Worm (Caenorhabditis elegans) whole organism, mixed stage, embryonic: ENCODE measurements around the gene twk-33.

Source experiments
- M03D4.4 ChIP-seq: sonication (generic microtip); optimal IDR thresholded peaks from 2 replicates; lab custom pipeline; 2017; ENCODE audit warnings: mild to moderate bottlenecking, missing genetic modification characterization, missing compliant biosample characterization
- bed-3 ChIP-seq: fragments of 200-800 bp; sonication (Bioruptor generic); optimal IDR thresholded peaks from 3 replicates; lab custom pipeline; 2018; ENCODE audit warnings: mild to moderate bottlenecking, missing genetic modification characterization, moderate library complexity, missing compliant biosample characterization
- blmp-1 ChIP-seq: fragments of 150-350 bp; optimal IDR thresholded peaks from 2 replicates; lab custom pipeline; 2014; ENCODE audit warnings: missing biosample characterization, missing genetic modification characterization
- ceh-39 ChIP-seq: fragments of 150-350 bp; optimal IDR thresholded peaks from 2 replicates; lab custom pipeline; 2014; ENCODE audit warnings: missing biosample characterization, missing genetic modification characterization
- ceh-43 ChIP-seq: fragments of 200-800 bp; sonication (Bioruptor generic); optimal IDR thresholded peaks from 2 replicates; lab custom pipeline; 2018; ENCODE audit warnings: mild to moderate bottlenecking, missing genetic modification characterization, moderate library complexity, missing compliant biosample characterization
- ceh-83 ChIP-seq: fragments of 200-800 bp; sonication (Bioruptor generic); optimal IDR thresholded peaks from 2 replicates; lab custom pipeline; 2018; ENCODE audit warnings: mild to moderate bottlenecking, missing genetic modification characterization, missing compliant biosample characterization
- ces-1 ChIP-seq: fragments of 150-350 bp; optimal IDR thresholded peaks from 2 replicates; lab custom pipeline; 2014; ENCODE audit warnings: missing biosample characterization, missing genetic modification reagents, missing genetic modification characterization
- cnd-1 ChIP-seq: fragments of 200-800 bp; sonication (Bioruptor generic); optimal IDR thresholded peaks from 2 replicates; lab custom pipeline; 2018; ENCODE audit warnings: mild to moderate bottlenecking, missing genetic modification characterization, missing compliant biosample characterization
- elt-1 ChIP-seq: sonication (generic microtip); optimal IDR thresholded peaks from 2 replicates; lab custom pipeline; 2017; ENCODE audit warnings: missing genetic modification characterization, mild to moderate bottlenecking, missing compliant biosample characterization, antibody characterized with exemption, moderate library complexity, borderline replicate concordance; ENCODE audit not compliant: insufficient read depth
- elt-3 ChIP-seq: fragments of 150-350 bp; optimal IDR thresholded peaks from 2 replicates; lab custom pipeline; 2014; ENCODE audit warnings: missing biosample characterization, missing genetic modification characterization
- flh-1 ChIP-seq: fragments of 200-800 bp; sonication (Bioruptor generic); optimal IDR thresholded peaks from 2 replicates; lab custom pipeline; 2018; ENCODE audit warnings: mild to moderate bottlenecking, missing genetic modification characterization, moderate library complexity, missing compliant biosample characterization
- ham-2 ChIP-seq: fragments of 200-800 bp; sonication (Bioruptor generic); optimal IDR thresholded peaks from 2 replicates; lab custom pipeline; 2018; ENCODE audit warnings: mild to moderate bottlenecking, missing genetic modification characterization, missing compliant biosample characterization
- hlh-1 ChIP-seq: fragments of 150-350 bp; optimal IDR thresholded peaks from 2 replicates; lab custom pipeline; 2014; ENCODE audit warnings: missing biosample characterization, missing genetic modification reagents, missing genetic modification characterization
- lin-13 ChIP-seq: fragments of 150-350 bp; optimal IDR thresholded peaks from 2 replicates; lab custom pipeline; 2014; ENCODE audit warnings: missing biosample characterization, missing genetic modification characterization
- lin-32 ChIP-seq: fragments of 200-800 bp; sonication (Bioruptor generic); optimal IDR thresholded peaks from 2 replicates; lab custom pipeline; 2018; ENCODE audit warnings: mild to moderate bottlenecking, missing genetic modification characterization, missing compliant biosample characterization
- lsy-2 ChIP-seq: fragments of 150-350 bp; optimal IDR thresholded peaks from 2 replicates; lab custom pipeline; 2014; ENCODE audit warnings: missing biosample characterization, missing genetic modification characterization
- mab-5 ChIP-seq: fragments of 150-350 bp; optimal IDR thresholded peaks from 2 replicates; lab custom pipeline; 2014; ENCODE audit warnings: missing biosample characterization, missing genetic modification characterization
- mep-1 ChIP-seq: fragments of 150-350 bp; optimal IDR thresholded peaks from 2 replicates; lab custom pipeline; 2017; ENCODE audit warnings: missing biosample characterization, missing genetic modification reagents, missing genetic modification characterization, inconsistent platforms
- nhr-2 ChIP-seq: fragments of 150-350 bp; optimal IDR thresholded peaks from 2 replicates; lab custom pipeline; 2014; ENCODE audit warnings: missing biosample characterization, missing genetic modification characterization
- nhr-237 ChIP-seq: fragments of 150-350 bp; optimal IDR thresholded peaks from 2 replicates; lab custom pipeline; 2014; ENCODE audit warnings: missing biosample characterization, missing genetic modification characterization
- nhr-76 ChIP-seq: sonication (generic microtip); optimal IDR thresholded peaks from 2 replicates; lab custom pipeline; 2017; ENCODE audit warnings: missing biosample characterization, missing genetic modification characterization
- pha-4 ChIP-seq: fragments of 150-350 bp; optimal IDR thresholded peaks from 2 replicates; lab custom pipeline; 2018; ENCODE audit warnings: missing biosample characterization, missing genetic modification reagents, missing genetic modification characterization
- sem-2 ChIP-seq: fragments of 200-800 bp; sonication (Bioruptor generic); optimal IDR thresholded peaks from 2 replicates; lab custom pipeline; 2018; ENCODE audit warnings: mild to moderate bottlenecking, missing genetic modification characterization, missing compliant biosample characterization
- snpc-4 ChIP-seq: fragments of 150-350 bp; optimal IDR thresholded peaks from 2 replicates; lab custom pipeline; 2014; ENCODE audit warnings: missing biosample characterization, missing genetic modification characterization
- sptf-1 ChIP-seq: sonication (generic microtip); optimal IDR thresholded peaks from 2 replicates; lab custom pipeline; 2017; ENCODE audit warnings: mild to moderate bottlenecking, missing genetic modification characterization, moderate library complexity, missing compliant biosample characterization
- tbx-8 ChIP-seq: fragments of 200-800 bp; sonication (Bioruptor generic); optimal IDR thresholded peaks from 2 replicates; lab custom pipeline; 2018; ENCODE audit warnings: mild to moderate bottlenecking, missing genetic modification characterization, moderate library complexity, missing compliant biosample characterization
- unc-120 ChIP-seq: sonication (generic microtip); optimal IDR thresholded peaks from 2 replicates; lab custom pipeline; 2017; ENCODE audit warnings: missing genetic modification characterization, missing compliant biosample characterization; ENCODE audit not compliant: poor library complexity, severe bottlenecking
- unc-39 ChIP-seq: fragments of 150-350 bp; optimal IDR thresholded peaks from 2 replicates; lab custom pipeline; 2014; ENCODE audit warnings: missing biosample characterization, missing genetic modification characterization
- unc-62 ChIP-seq: fragments of 150-350 bp; optimal IDR thresholded peaks from 2 replicates; lab custom pipeline; 2014; ENCODE audit warnings: missing biosample characterization, missing genetic modification reagents, missing genetic modification characterization
- zip-8 ChIP-seq: fragments of 150-350 bp; optimal IDR thresholded peaks from 2 replicates; lab custom pipeline; 2014; ENCODE audit warnings: missing biosample characterization, missing genetic modification characterization
- ztf-11 ChIP-seq: fragments of 150-350 bp; optimal IDR thresholded peaks from 2 replicates; lab custom pipeline; 2014; ENCODE audit warnings: missing biosample characterization, missing genetic modification characterization

twk-33 gene

DNA sequence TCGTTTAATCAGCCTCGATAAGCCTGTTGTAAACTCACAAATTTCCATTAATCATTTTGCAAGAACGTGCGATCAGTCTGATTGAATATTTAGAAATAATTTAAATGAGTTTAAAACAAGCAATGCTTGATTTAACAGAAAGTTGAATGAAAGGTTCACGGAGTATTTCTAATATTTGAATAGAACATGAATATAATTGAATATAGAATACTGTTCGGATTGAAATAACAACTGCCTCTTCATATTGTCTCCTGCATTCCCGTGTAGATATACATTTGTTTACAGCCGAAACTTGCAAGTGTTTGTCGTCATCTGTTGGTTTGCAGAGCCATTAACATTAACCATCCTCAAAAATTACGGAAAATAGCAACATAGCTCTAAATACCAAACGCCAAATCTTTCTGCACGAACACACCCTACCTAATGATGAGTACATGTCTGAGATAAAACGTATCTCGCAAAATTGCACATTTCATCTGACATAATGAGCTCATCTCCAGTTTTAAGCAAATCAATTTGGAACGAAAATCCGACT, 13.4 kb downstream of the twk-33 start, which contains the start of the genes Y26G10.5 and srh-32:
TSS of gene Y26G10.5 (minus strand) at position 101 of the 535 bp plus-strand sequence.
TSS of gene srh-32 (plus strand) at position 485 of the 535 bp plus-strand sequence.
- TF ChIP-seq hlh-1 (tag; lab: Kevin White, UChicago) (no peak), mab-5 (no peak)

- TF ChIP-seq mab-5 (no peak), unc-120 (tag; lab: Kevin White, UChicago) (no peak), elt-3 (tag; lab: Kevin White, UChicago) (no peak), blmp-1 (tag; lab: Kevin White, UChicago) (no peak), sem-2 (no peak), lin-32 (GFP tag; lab: Kevin White, UChicago) (no peak), ceh-43 (GFP tag; lab: Kevin White, UChicago) (no peak), lin-13 (no peak), pha-4 (tag; lab: Kevin White, UChicago) (no peak), unc-62 (GFP tag; lab: Kevin White, UChicago) (no peak), zip-8 (no peak), lsy-2 (tag; lab: Kevin White, UChicago) (no peak), M03D4.4 (tag; lab: Kevin White, UChicago) (no peak), snpc-4 (tag; lab: Kevin White, UChicago) (no peak), nhr-76 (tag; lab: Kevin White, UChicago) (no peak), ztf-11 (tag; lab: Kevin White, UChicago) (no peak), sptf-1 (no peak), elt-1 (tag; lab: Kevin White, UChicago) (no peak), nhr-2 (tag; lab: Kevin White, UChicago) (no peak)
- TF ChIP-seq, all 35 proteins: peak for 0
These were observed 14.5 kb downstream of the twk-33 start, which contains the start of gene Y26G10.6 for ce11 chrV:17699659-17700058. Gene Y26G10.6, plus strand, starts transcription at chrV:17699959.

DNA sequence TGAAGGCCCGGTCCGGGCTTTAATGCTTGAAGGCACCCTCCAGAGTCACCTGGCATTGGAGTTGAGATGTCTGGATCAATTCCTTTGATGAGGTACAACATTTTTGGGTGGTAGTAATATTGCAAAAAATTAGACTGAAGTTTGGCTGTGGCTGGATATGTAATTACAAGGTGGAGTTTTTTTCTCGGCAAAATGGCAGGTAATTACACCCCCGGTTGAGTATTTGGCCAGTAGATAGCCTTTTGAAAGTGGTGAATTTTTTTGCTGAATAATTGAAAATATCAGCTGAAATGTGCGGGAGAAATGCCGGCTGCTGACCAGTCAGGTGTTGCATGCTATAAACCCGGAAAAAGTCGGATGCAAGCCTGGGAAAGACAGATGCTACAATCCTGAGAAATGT, 15.1 kb downstream of the twk-33 start, which contains the start of gene Y26G10.4:
TSS of gene Y26G10.4 (minus strand) at position 101 of the 400 bp plus-strand sequence.
- TF ChIP-seq unc-62 (GFP tag; lab: Kevin White, UChicago) (no peak), ces-1 (no peak), tbx-8 (GFP tag; lab: Kevin White, UChicago) (no peak), bed-3 (no peak), elt-1 (tag; lab: Kevin White, UChicago) (no peak), lin-13 (no peak), ceh-39 (tag; lab: Kevin White, UChicago) (no peak), elt-3 (tag; lab: Kevin White, UChicago) (no peak), ztf-11 (tag; lab: Kevin White, UChicago) (no peak), ham-2 (GFP tag; lab: Kevin White, UChicago) (no peak), hlh-1 (tag; lab: Kevin White, UChicago) (no peak), flh-1 (GFP tag; lab: Kevin White, UChicago) (no peak), ceh-83 (GFP tag; lab: Kevin White, UChicago) (no peak), zip-8 (no peak), M03D4.4 (tag; lab: Kevin White, UChicago) (no peak), nhr-76 (tag; lab: Kevin White, UChicago) (no peak), sem-2 (no peak), nhr-2 (tag; lab: Kevin White, UChicago) (no peak), blmp-1 (tag; lab: Kevin White, UChicago) (no peak)

- no peak for TF ChIP-seq ces-1
- TF ChIP-seq pha-4 (tag; lab: Kevin White, UChicago): no peak
- TF ChIP-seq unc-120 (tag; lab: Kevin White, UChicago): no peak
- no peak for TF ChIP-seq unc-62 (GFP tag; lab: Kevin White, UChicago)
- no peak for TF ChIP-seq ceh-39 (tag; lab: Kevin White, UChicago)
- TF ChIP-seq snpc-4 (tag; lab: Kevin White, UChicago): no peak
- TF ChIP-seq, all 35 proteins: peak for 0
These were observed 17.4 kb downstream of the twk-33 start, which contains the start of gene spp-29 for ce11 chrV:17696753-17697152. Gene spp-29, minus strand, starts transcription at chrV:17696853.

- TF ChIP-seq cnd-1 (tag; lab: Kevin White, UChicago) (no peak), lsy-2 (tag; lab: Kevin White, UChicago) (no peak), ceh-83 (GFP tag; lab: Kevin White, UChicago) (no peak), zip-8 (no peak), snpc-4 (tag; lab: Kevin White, UChicago) (no peak), unc-62 (GFP tag; lab: Kevin White, UChicago) (no peak), unc-39 (tag; lab: Kevin White, UChicago) (no peak), nhr-2 (tag; lab: Kevin White, UChicago) (no peak), lin-13 (no peak), mep-1 (tag; lab: Kevin White, UChicago) (no peak), nhr-237 (tag; lab: Kevin White, UChicago) (no peak)
These were observed 18.4 kb downstream of the twk-33 start, which contains the start of gene Y26G10.1 for ce11 chrV:17695802-17696201. Gene Y26G10.1, minus strand, starts transcription at chrV:17695902.
